Fruit fly (Drosophila melanogaster) whole organism, embryonic: ENCODE measurements around the gene CG11263.

Source experiments
- CG10979 ChIP-seq: fragments of 200-800 bp; sonication (Bioruptor generic); optimal IDR thresholded peaks from 2 replicates; lab custom pipeline; 2018; ENCODE audit warnings: missing biosample characterization, mild to moderate bottlenecking, missing genetic modification characterization, moderate library complexity
- CG11085 ChIP-seq: fragments of 200-800 bp; sonication (Bioruptor generic); IDR thresholded peaks from 2 replicates; pipeline ENCODE4 v1.3.6; 2022; ENCODE audit warnings: missing biosample characterization, missing genetic modification characterization
- CG12391 ChIP-seq: fragments of 200-800 bp; sonication (Bioruptor generic); optimal IDR thresholded peaks from 3 replicates; lab custom pipeline; 2018; ENCODE audit warnings: missing biosample characterization, mild to moderate bottlenecking, missing genetic modification characterization, moderate library complexity
- CG13775 ChIP-seq: fragments of 200-800 bp; sonication (Bioruptor generic); optimal IDR thresholded peaks from 3 replicates; lab custom pipeline; 2017; ENCODE audit warnings: missing biosample characterization, mild to moderate bottlenecking, missing genetic modification characterization
- CG14710 ChIP-seq: fragments of 200-800 bp; sonication (Bioruptor generic); optimal IDR thresholded peaks from 3 replicates; lab custom pipeline; 2019; ENCODE audit warnings: missing biosample characterization, mild to moderate bottlenecking, missing genetic modification characterization, moderate library complexity
- CG16813 ChIP-seq: fragments of 200-800 bp; sonication (Bioruptor generic); IDR thresholded peaks from 3 replicates; pipeline ENCODE4 v1.3.6; 2022; ENCODE audit warnings: missing biosample characterization, missing genetic modification characterization; ENCODE audit not compliant: partially characterized antibody
- CG1832 ChIP-seq: fragments of 200-800 bp; sonication (Bioruptor generic); optimal IDR thresholded peaks from 2 replicates; lab custom pipeline; 2017; ENCODE audit warnings: missing biosample characterization, mild to moderate bottlenecking, missing genetic modification characterization, inconsistent platforms
- CG18599 ChIP-seq: fragments of 200-800 bp; sonication (Bioruptor generic); optimal IDR thresholded peaks from 3 replicates; lab custom pipeline; 2017; ENCODE audit warnings: missing biosample characterization, missing genetic modification characterization, mild to moderate bottlenecking, moderate library complexity, missing genetic modification reagents
- CG2116 ChIP-seq: fragments of 200-800 bp; sonication (Bioruptor generic); optimal IDR thresholded peaks from 3 replicates; lab custom pipeline; 2018; ENCODE audit warnings: missing biosample characterization, mild to moderate bottlenecking, missing genetic modification characterization
- CG2202 ChIP-seq: fragments of 200-800 bp; sonication (Bioruptor generic); optimal IDR thresholded peaks from 2 replicates; lab custom pipeline; 2018; ENCODE audit warnings: missing biosample characterization, mild to moderate bottlenecking, missing genetic modification characterization
- CG31441 ChIP-seq: fragments of 200-800 bp; sonication (Bioruptor generic); IDR thresholded peaks from 2 replicates; pipeline ENCODE4 v1.3.6; 2022; ENCODE audit warnings: missing biosample characterization, missing genetic modification characterization
- CG6272 ChIP-seq: fragments of 200-800 bp; sonication (Bioruptor generic); IDR thresholded peaks from 2 replicates; pipeline ENCODE4 v1.3.6; 2022; ENCODE audit warnings: missing biosample characterization, missing genetic modification characterization
- CG6791 ChIP-seq: fragments of 200-800 bp; sonication (Bioruptor generic); IDR thresholded peaks from 3 replicates; pipeline ENCODE4 v1.3.6; 2022; ENCODE audit warnings: missing biosample characterization, missing genetic modification characterization; ENCODE audit not compliant: partially characterized antibody
- CG7745 ChIP-seq: fragments of 200-800 bp; sonication (Bioruptor generic); optimal IDR thresholded peaks from 2 replicates; lab custom pipeline; 2018; ENCODE audit warnings: missing biosample characterization, mild to moderate bottlenecking, missing genetic modification characterization, moderate library complexity
- CG7786 ChIP-seq: fragments of 200-800 bp; sonication (Bioruptor generic); optimal IDR thresholded peaks from 2 replicates; lab custom pipeline; 2016; ENCODE audit warnings: missing biosample characterization, missing genetic modification characterization
- Dbx ChIP-seq: fragments of 200-800 bp; sonication (Bioruptor generic); IDR thresholded peaks from 3 replicates; pipeline ENCODE4 v1.3.6; 2022; ENCODE audit warnings: missing biosample characterization, missing genetic modification characterization
- Dek ChIP-seq: fragments of 200-800 bp; sonication (Bioruptor generic); optimal IDR thresholded peaks from 3 replicates; lab custom pipeline; 2019; ENCODE audit warnings: missing biosample characterization, mild to moderate bottlenecking, missing genetic modification characterization, moderate library complexity
- HLHmδ ChIP-seq: fragments of 200-800 bp; sonication (Bioruptor generic); optimal IDR thresholded peaks from 2 replicates; lab custom pipeline; 2018; ENCODE audit warnings: missing biosample characterization, mild to moderate bottlenecking, missing genetic modification characterization, moderate library complexity
- Mrtf ChIP-seq: fragments of 200-800 bp; sonication (Bioruptor generic); IDR thresholded peaks from 3 replicates; pipeline ENCODE4 v1.3.6; 2022; ENCODE audit warnings: missing biosample characterization, missing genetic modification characterization
- NFAT ChIP-seq: fragments of 200-800 bp; sonication (Bioruptor generic); IDR thresholded peaks from 2 replicates; pipeline ENCODE4 v1.3.6; 2022; ENCODE audit warnings: missing biosample characterization, missing genetic modification characterization
- Optix ChIP-seq: fragments of 200-800 bp; sonication (Bioruptor generic); IDR thresholded peaks from 3 replicates; pipeline ENCODE4 v1.3.6; 2022; ENCODE audit warnings: missing biosample characterization, missing genetic modification characterization
- Sox100B ChIP-seq: fragments of 200-800 bp; sonication (Bioruptor generic); optimal IDR thresholded peaks from 3 replicates; lab custom pipeline; 2018; ENCODE audit warnings: missing biosample characterization, mild to moderate bottlenecking, missing genetic modification characterization
- Sox102F ChIP-seq: fragments of 200-800 bp; sonication (Bioruptor generic); optimal IDR thresholded peaks from 2 replicates; lab custom pipeline; 2018; ENCODE audit warnings: missing biosample characterization, mild to moderate bottlenecking, missing genetic modification characterization, moderate library complexity
- Ssrp ChIP-seq: fragments of 200-800 bp; sonication (Bioruptor generic); optimal IDR thresholded peaks from 2 replicates; lab custom pipeline; 2018; ENCODE audit warnings: missing biosample characterization, mild to moderate bottlenecking, missing genetic modification characterization, moderate library complexity
- Tbp ChIP-seq: fragments of >200 bp; optimal IDR thresholded peaks from 2 replicates; lab custom pipeline; 2018; ENCODE audit warnings: missing biosample characterization, missing genetic modification characterization
- Xrp1 ChIP-seq: fragments of 200-800 bp; sonication (Bioruptor generic); IDR thresholded peaks from 2 replicates; pipeline ENCODE4 v1.3.6; 2022; ENCODE audit warnings: missing biosample characterization, missing genetic modification characterization
- abd-A ChIP-seq: fragments of 200-800 bp; sonication (Bioruptor generic); optimal IDR thresholded peaks from 3 replicates; lab custom pipeline; 2019; ENCODE audit warnings: missing biosample characterization, mild to moderate bottlenecking, missing genetic modification characterization, moderate library complexity
- al ChIP-seq: fragments of 200-800 bp; sonication (Bioruptor generic); IDR thresholded peaks from 2 replicates; pipeline ENCODE4 v1.3.6; 2022; ENCODE audit warnings: missing biosample characterization, missing genetic modification characterization
- bsh ChIP-seq, 2 experiments: fragments of 200-800 bp; sonication (Bioruptor generic); optimal IDR thresholded peaks; 2 replicates each; lab custom pipeline; 2017 to 2018; ENCODE audit warnings: mild to moderate bottlenecking in 2 of 2, missing biosample characterization in 2 of 2, missing genetic modification characterization in 2 of 2, moderate library complexity in 1 of 2
- chm ChIP-seq: fragments of 200-800 bp; sonication (Bioruptor generic); IDR thresholded peaks from 2 replicates; pipeline ENCODE4 v1.3.6; 2022; ENCODE audit warnings: missing biosample characterization, missing genetic modification characterization
- crc ChIP-seq: fragments of 200-800 bp; sonication (Bioruptor generic); optimal IDR thresholded peaks from 2 replicates; lab custom pipeline; 2016; ENCODE audit warnings: missing biosample characterization, missing genetic modification characterization
- fu2 ChIP-seq: fragments of 200-800 bp; sonication (Bioruptor generic); optimal IDR thresholded peaks from 2 replicates; lab custom pipeline; 2016; ENCODE audit warnings: missing biosample characterization, missing genetic modification characterization
- grn ChIP-seq: fragments of 200-800 bp; sonication (Bioruptor generic); optimal IDR thresholded peaks from 3 replicates; lab custom pipeline; 2017; ENCODE audit warnings: missing biosample characterization, missing genetic modification characterization
- h ChIP-seq: fragments of >200 bp; optimal IDR thresholded peaks from 2 replicates; lab custom pipeline; 2017
- hbn ChIP-seq: fragments of 200-800 bp; sonication (Bioruptor generic); IDR thresholded peaks from 2 replicates; pipeline ENCODE4 v1.3.6; 2022; ENCODE audit warnings: missing biosample characterization, missing genetic modification characterization; ENCODE audit not compliant: partially characterized antibody
- jumu ChIP-seq: fragments of 200-800 bp; sonication (Bioruptor generic); optimal IDR thresholded peaks from 3 replicates; lab custom pipeline; 2016; ENCODE audit warnings: missing biosample characterization, missing genetic modification characterization
- klu ChIP-seq: fragments of 200-800 bp; sonication (Bioruptor generic); IDR thresholded peaks from 2 replicates; pipeline ENCODE4 v1.3.6; 2022; ENCODE audit warnings: missing biosample characterization, missing genetic modification characterization
- lov ChIP-seq, 2 experiments: fragments of 200-800 bp in 1 of 2; fragments of >200 bp in 1 of 2; sonication (Bioruptor generic) in 1 of 2; IDR thresholded peaks in 1 of 2; optimal IDR thresholded peaks in 1 of 2; 2 replicates in 1 of 2; 3 replicates in 1 of 2; pipeline versions ENCODE4 v1.3.6 to Lab custom; 2017 to 2022; ENCODE audit warnings: missing biosample characterization in 1 of 2, missing genetic modification characterization in 1 of 2
- nerfin-1 ChIP-seq: fragments of 200-800 bp; sonication (Bioruptor generic); optimal IDR thresholded peaks from 3 replicates; lab custom pipeline; 2019; ENCODE audit warnings: missing biosample characterization, mild to moderate bottlenecking, missing genetic modification characterization, moderate library complexity
- otp ChIP-seq: fragments of 200-800 bp; sonication (Bioruptor generic); IDR thresholded peaks from 3 replicates; pipeline ENCODE4, ENCODE4 v1.3.6; 2022; ENCODE audit warnings: missing biosample characterization, missing genetic modification characterization
- prd ChIP-seq, 3 experiments: fragments of >200 bp in 2 of 3; fragments of 200-800 bp in 1 of 3; sonication (Bioruptor generic) in 1 of 3; optimal IDR thresholded peaks in 2 of 3; IDR thresholded peaks in 1 of 3; 2 replicates in 2 of 3; 3 replicates in 1 of 3; pipeline versions ENCODE4 v1.3.6 to Lab custom; 2017 to 2022; ENCODE audit warnings: missing biosample characterization in 1 of 3, missing genetic modification characterization in 1 of 3
- psq ChIP-seq: fragments of 200-800 bp; sonication (Bioruptor generic); optimal IDR thresholded peaks from 2 replicates; lab custom pipeline; 2017; ENCODE audit warnings: missing biosample characterization, missing genetic modification characterization
- sens-2 ChIP-seq: fragments of 200-800 bp; sonication (Bioruptor generic); IDR thresholded peaks from 2 replicates; pipeline ENCODE4 v1.3.6; 2022; ENCODE audit warnings: missing biosample characterization, missing genetic modification characterization
- so ChIP-seq: fragments of 200-800 bp; sonication (Bioruptor generic); IDR thresholded peaks from 3 replicates; pipeline ENCODE4 v1.3.6; 2022; ENCODE audit warnings: missing biosample characterization, missing genetic modification characterization
- sr ChIP-seq: fragments of 200-800 bp; sonication (Bioruptor generic); IDR thresholded peaks from 3 replicates; pipeline ENCODE4 v1.3.6; 2022; ENCODE audit warnings: missing biosample characterization, missing genetic modification characterization
- tio ChIP-seq: fragments of 200-800 bp; sonication (Bioruptor generic); optimal IDR thresholded peaks from 2 replicates; lab custom pipeline; 2017; ENCODE audit warnings: missing biosample characterization, missing genetic modification characterization, inconsistent platforms
- vnd ChIP-seq: fragments of 200-800 bp; sonication (Bioruptor generic); IDR thresholded peaks from 3 replicates; pipeline ENCODE4 v1.3.6; 2022; ENCODE audit warnings: missing biosample characterization, missing genetic modification characterization; ENCODE audit not compliant: partially characterized antibody
- zf30C ChIP-seq: fragments of 200-800 bp; sonication (Bioruptor generic); optimal IDR thresholded peaks from 3 replicates; lab custom pipeline; 2018; ENCODE audit warnings: missing biosample characterization, mild to moderate bottlenecking, missing genetic modification characterization
- zfh2 ChIP-seq: fragments of 200-800 bp; sonication (Bioruptor generic); optimal IDR thresholded peaks from 2 replicates; lab custom pipeline; 2016; ENCODE audit warnings: missing biosample characterization, missing genetic modification characterization

CG11263 gene

DNA sequence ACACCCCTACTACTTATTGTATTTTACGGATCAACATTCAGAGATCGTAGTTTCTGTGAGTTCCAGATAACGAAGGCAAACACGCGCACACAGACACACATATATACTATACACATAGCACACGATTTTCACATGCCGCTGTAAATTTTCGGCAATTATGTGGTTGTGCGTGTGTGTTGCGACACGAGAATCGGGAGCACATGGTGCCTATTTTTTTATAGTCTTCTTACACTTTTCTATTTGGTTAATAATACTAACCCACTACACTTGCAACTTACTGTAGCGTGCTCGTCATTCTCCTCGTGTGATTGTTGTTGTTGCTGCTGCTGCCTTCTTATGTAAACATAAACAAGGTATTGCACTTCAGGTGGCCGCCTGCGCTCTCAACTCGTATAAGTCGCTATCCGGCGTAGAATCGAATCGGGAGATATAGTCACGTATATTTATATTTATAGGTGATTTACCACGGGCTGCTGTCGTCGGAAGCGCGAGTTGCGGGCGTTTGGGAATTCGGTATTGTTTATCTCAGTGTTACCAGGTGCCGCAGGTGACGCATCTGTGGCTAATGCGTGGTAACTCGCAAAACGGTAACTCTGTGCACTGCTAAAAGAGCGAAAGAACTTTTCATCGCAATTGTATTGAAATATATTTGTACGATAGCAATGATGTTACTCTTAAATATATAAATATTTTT is 15.7 kb downstream of the CG11263 start, which contains the start of gene Adk2 (continued):
- no peak; the same call in 2 of the 3 replicates for TF ChIP-seq CG16813 (GFP tag; lab: Robert Waterston, UW)
- TF ChIP-seq sr: 0 out of 3 replicates have a peak, but pooled peaks have one; percentile 43
- peak; percentile 74 for TF ChIP-seq nerfin-1 (tag; lab: Kevin White, UChicago)
- TF ChIP-seq CG13775 (GFP tag; lab: Kevin White, UChicago): no peak
- TF ChIP-seq Dbx (GFP tag; lab: Robert Waterston, UW): peak; percentile 55; the same call in 2 of the 3 replicates
- no peak for TF ChIP-seq Xrp1 (GFP tag; lab: Robert Waterston, UW)
- no peak for TF ChIP-seq abd-A
- no peak for TF ChIP-seq Optix (GFP tag; lab: Robert Waterston, UW)
- no peak for TF ChIP-seq jumu (GFP tag; lab: Kevin White, UChicago)
- no peak for TF ChIP-seq h
- no peak for TF ChIP-seq grn (GFP tag; lab: Kevin White, UChicago)
- no peak for TF ChIP-seq Mrtf (GFP tag; lab: Robert Waterston, UW)
- no peak for TF ChIP-seq otp (GFP tag; lab: Robert Waterston, UW)
- no peak for TF ChIP-seq tio (GFP tag; lab: Kevin White, UChicago)
- TF ChIP-seq bsh (GFP tag; optimal IDR thresholded peaks at IDR 0.05; lab: Kevin White, UChicago): no peak
- no peak for TF ChIP-seq prd (optimal IDR thresholded peaks at IDR 0.05; lab: Kevin White, UChicago)
- peak; percentile 67 for TF ChIP-seq prd (GFP tag; IDR thresholded peaks at IDR 0.05; lab: Robert Waterston, UW)
- no peak for TF ChIP-seq CG2202 (tag; lab: Kevin White, UChicago)
- no peak for TF ChIP-seq CG2116 (GFP tag; lab: Kevin White, UChicago)
- TF ChIP-seq CG7786: no peak
- TF ChIP-seq Ssrp (tag; lab: Kevin White, UChicago): no peak
- peak; percentile 70 for TF ChIP-seq CG6272 (GFP tag; lab: Robert Waterston, UW)
- no peak for TF ChIP-seq Dek (tag; lab: Kevin White, UChicago)
- TF ChIP-seq hbn (GFP tag; lab: Robert Waterston, UW): no peak
- TF ChIP-seq CG31441 (GFP tag; lab: Robert Waterston, UW): no peak
- TF ChIP-seq Sox102F (GFP tag; lab: Kevin White, UChicago): no peak
- TF ChIP-seq al (GFP tag; lab: Robert Waterston, UW): peak; percentile 54
- peak; percentile 80 for TF ChIP-seq NFAT (GFP tag; lab: Robert Waterston, UW)
- no peak for TF ChIP-seq CG1832 (GFP tag; lab: Kevin White, UChicago)
- no peak for TF ChIP-seq CG10979 (tag; lab: Kevin White, UChicago)
- 0 out of 3 replicates have a peak, but pooled peaks have one; percentile 34 for TF ChIP-seq so
- no peak for TF ChIP-seq CG14710 (tag; lab: Kevin White, UChicago)
- peak; percentile 74 for TF ChIP-seq zf30C (GFP tag; lab: Kevin White, UChicago)
- no peak for TF ChIP-seq CG7745 (tag; lab: Kevin White, UChicago)
- 0 out of 2 replicates have a peak, but pooled peaks have one; percentile 16 for TF ChIP-seq klu
- no peak for TF ChIP-seq CG11085 (GFP tag; lab: Robert Waterston, UW)
- TF ChIP-seq vnd (GFP tag; lab: Robert Waterston, UW): no peak
- no peak for TF ChIP-seq lov (optimal IDR thresholded peaks at IDR 0.05; lab: Kevin White, UChicago)
- no peak for TF ChIP-seq lov (GFP tag; IDR thresholded peaks at IDR 0.05; lab: Robert Waterston, UW)
- no peak for TF ChIP-seq Sox100B (GFP tag; lab: Kevin White, UChicago)
- no peak for TF ChIP-seq fu2 (GFP tag; lab: Kevin White, UChicago)
- peak; percentile 58; the same call in 2 of the 3 replicates for TF ChIP-seq CG6791
- TF ChIP-seq crc (GFP tag; lab: Kevin White, UChicago): no peak
- peak; percentile 7 for TF ChIP-seq zfh2 (GFP tag; lab: Kevin White, UChicago)
- no peak for TF ChIP-seq CG18599 (GFP tag; lab: Kevin White, UChicago)
- peak; percentile 74 for TF ChIP-seq HLHmδ (GFP tag; lab: Kevin White, UChicago)
- no peak for TF ChIP-seq psq (GFP tag; lab: Kevin White, UChicago)
- no peak for TF ChIP-seq chm (GFP tag; lab: Robert Waterston, UW)
- no peak for TF ChIP-seq CG12391 (tag; lab: Kevin White, UChicago)
- TF ChIP-seq Tbp (GFP tag; lab: Kevin White, UChicago): no peak
- TF ChIP-seq sens-2: no peak
